Fruit fly (Drosophila melanogaster) whole organism, embryonic: ENCODE measurements around the gene CAH4.

Experiments used
- Atf6 ChIP-seq: fragments of 200-800 bp; sonication (Bioruptor generic); IDR thresholded peaks from 2 replicates; pipeline ENCODE4 v1.3.6; 2022; ENCODE audit warnings: missing biosample characterization, missing genetic modification characterization
- Awh ChIP-seq: fragments of 200-800 bp; sonication (Bioruptor generic); IDR thresholded peaks from 2 replicates; pipeline ENCODE4, ENCODE4 v1.3.6; 2022; ENCODE audit warnings: missing biosample characterization, missing genetic modification characterization
- B-H2 ChIP-seq: fragments of 200-800 bp; sonication (Bioruptor generic); optimal IDR thresholded peaks from 2 replicates; lab custom pipeline; 2018; ENCODE audit warnings: missing biosample characterization, mild to moderate bottlenecking, missing genetic modification characterization
- CG10366 ChIP-seq: fragments of 200-800 bp; sonication (Bioruptor generic); IDR thresholded peaks from 2 replicates; pipeline ENCODE4 v1.3.6; 2022; ENCODE audit warnings: missing biosample characterization, missing genetic modification characterization
- CG10654 ChIP-seq: fragments of 200-800 bp; sonication (Bioruptor generic); optimal IDR thresholded peaks from 2 replicates; lab custom pipeline; 2016; ENCODE audit warnings: missing biosample characterization, missing genetic modification characterization
- CG10959 ChIP-seq: fragments of 200-800 bp; sonication (Bioruptor generic); IDR thresholded peaks from 2 replicates; pipeline ENCODE4 v1.3.6; 2022; ENCODE audit warnings: missing biosample characterization, missing genetic modification characterization
- CG11723 ChIP-seq: fragments of 200-800 bp; sonication (Bioruptor generic); optimal IDR thresholded peaks from 2 replicates; lab custom pipeline; 2017; ENCODE audit warnings: missing biosample characterization, mild to moderate bottlenecking, missing genetic modification characterization
- CG12236 ChIP-seq: fragments of 200-800 bp; sonication (Bioruptor generic); optimal IDR thresholded peaks from 2 replicates; lab custom pipeline; 2016; ENCODE audit warnings: missing biosample characterization, missing genetic modification characterization
- CG12391 ChIP-seq: fragments of 200-800 bp; sonication (Bioruptor generic); optimal IDR thresholded peaks from 3 replicates; lab custom pipeline; 2018; ENCODE audit warnings: missing biosample characterization, mild to moderate bottlenecking, missing genetic modification characterization, moderate library complexity
- CG14014 ChIP-seq: fragments of 200-800 bp; sonication (Bioruptor generic); IDR thresholded peaks from 2 replicates; pipeline ENCODE4 v1.3.6; 2022; ENCODE audit warnings: missing biosample characterization, missing genetic modification characterization
- CG14441 ChIP-seq: fragments of 200-800 bp; sonication (Bioruptor generic); IDR thresholded peaks from 2 replicates; pipeline ENCODE4 v1.3.6; 2022; ENCODE audit warnings: missing biosample characterization, missing genetic modification characterization
- CG15479 ChIP-seq: fragments of 200-800 bp; sonication (Bioruptor generic); optimal IDR thresholded peaks from 3 replicates; lab custom pipeline; 2019; ENCODE audit warnings: missing biosample characterization, mild to moderate bottlenecking, missing genetic modification characterization, moderate library complexity
- CG1602 ChIP-seq: fragments of 200-800 bp; sonication (Bioruptor generic); optimal IDR thresholded peaks from 3 replicates; lab custom pipeline; 2016; ENCODE audit warnings: missing biosample characterization, missing genetic modification characterization
- CG16815 ChIP-seq: fragments of 200-800 bp; sonication (Bioruptor generic); optimal IDR thresholded peaks from 3 replicates; lab custom pipeline; 2017; ENCODE audit warnings: missing biosample characterization, mild to moderate bottlenecking, missing genetic modification characterization
- CG16863 ChIP-seq: fragments of 200-800 bp; sonication (Bioruptor generic); optimal IDR thresholded peaks from 3 replicates; lab custom pipeline; 2016; ENCODE audit warnings: missing biosample characterization, missing genetic modification characterization
- CG17186 ChIP-seq: fragments of 200-800 bp; sonication (Bioruptor generic); optimal IDR thresholded peaks from 3 replicates; lab custom pipeline; 2017; ENCODE audit warnings: missing biosample characterization, missing genetic modification reagents, missing genetic modification characterization
- CG3281 ChIP-seq: fragments of 200-800 bp; sonication (Bioruptor generic); optimal IDR thresholded peaks from 3 replicates; lab custom pipeline; 2017; ENCODE audit warnings: missing biosample characterization, mild to moderate bottlenecking, missing genetic modification characterization
- CG3838 ChIP-seq: fragments of 200-800 bp; sonication (Bioruptor generic); optimal IDR thresholded peaks from 3 replicates; lab custom pipeline; 2016; ENCODE audit warnings: missing biosample characterization, missing genetic modification characterization
- CG5245 ChIP-seq: fragments of 200-800 bp; sonication (Bioruptor generic); optimal IDR thresholded peaks from 3 replicates; lab custom pipeline; 2016; ENCODE audit warnings: missing biosample characterization, missing genetic modification characterization
- CG7357 ChIP-seq: fragments of 200-800 bp; sonication (Bioruptor generic); IDR thresholded peaks from 3 replicates; pipeline ENCODE4 v1.3.6; 2022; ENCODE audit warnings: missing biosample characterization, missing genetic modification characterization
- CG7928 ChIP-seq: fragments of 200-800 bp; sonication (Bioruptor generic); optimal IDR thresholded peaks from 2 replicates; lab custom pipeline; 2017; ENCODE audit warnings: missing biosample characterization, mild to moderate bottlenecking, missing genetic modification characterization
- CkIIα-i1 ChIP-seq: fragments of 200-800 bp; sonication (Bioruptor generic); IDR thresholded peaks from 2 replicates; pipeline ENCODE4 v1.3.6; 2022; ENCODE audit warnings: missing biosample characterization, missing genetic modification characterization
- Ets97D ChIP-seq: fragments of 200-800 bp; sonication (Bioruptor generic); optimal IDR thresholded peaks from 3 replicates; lab custom pipeline; 2016; ENCODE audit warnings: missing biosample characterization, missing genetic modification characterization
- GATAe ChIP-seq: fragments of 200-800 bp; sonication (Bioruptor generic); conservative IDR thresholded peaks from 2 replicates; pipeline ENCODE4 v1.3.6; 2022; ENCODE audit warnings: missing biosample characterization, missing genetic modification characterization
- H15 ChIP-seq: fragments of 200-800 bp; sonication (Bioruptor generic); IDR thresholded peaks from 3 replicates; pipeline ENCODE4 v1.3.6; 2022; ENCODE audit warnings: missing biosample characterization, missing genetic modification characterization
- Hmx ChIP-seq: fragments of 200-800 bp; sonication (Bioruptor generic); optimal IDR thresholded peaks from 2 replicates; lab custom pipeline; 2016; ENCODE audit warnings: missing biosample characterization, missing genetic modification characterization
- Mrtf ChIP-seq: fragments of 200-800 bp; sonication (Bioruptor generic); IDR thresholded peaks from 3 replicates; pipeline ENCODE4 v1.3.6; 2022; ENCODE audit warnings: missing biosample characterization, missing genetic modification characterization
- Myb ChIP-seq: fragments of 200-800 bp; sonication (Bioruptor generic); optimal IDR thresholded peaks from 2 replicates; lab custom pipeline; 2016; ENCODE audit warnings: missing biosample characterization, missing genetic modification characterization
- NK7.1 ChIP-seq: fragments of 200-800 bp; sonication (Bioruptor generic); optimal IDR thresholded peaks from 3 replicates; lab custom pipeline; 2016; ENCODE audit warnings: missing biosample characterization, missing genetic modification characterization
- Nf-YB ChIP-seq: fragments of 200-800 bp; sonication (Bioruptor generic); optimal IDR thresholded peaks from 3 replicates; lab custom pipeline; 2019; ENCODE audit warnings: missing biosample characterization, mild to moderate bottlenecking, missing genetic modification characterization, moderate library complexity
- Rfx ChIP-seq: fragments of 200-800 bp; sonication (Bioruptor generic); IDR thresholded peaks from 2 replicates; pipeline ENCODE4 v1.3.6; 2022; ENCODE audit warnings: missing biosample characterization, missing genetic modification characterization
- Stat92E ChIP-seq, 3 experiments: fragments of >200 bp in 2 of 3; fragments of 200-800 bp in 1 of 3; sonication (Bioruptor generic) in 1 of 3; optimal IDR thresholded peaks; 2 replicates each; lab custom pipeline; 2017 to 2019; ENCODE audit warnings: missing biosample characterization in 3 of 3, missing genetic modification characterization in 3 of 3, mild to moderate bottlenecking in 1 of 3, moderate library complexity in 1 of 3
- Xbp1 ChIP-seq: fragments of 200-800 bp; sonication (Bioruptor generic); optimal IDR thresholded peaks from 3 replicates; lab custom pipeline; 2016; ENCODE audit warnings: missing biosample characterization, mild to moderate bottlenecking, missing genetic modification characterization
- ac ChIP-seq: fragments of 200-800 bp; sonication (Bioruptor generic); optimal IDR thresholded peaks from 3 replicates; lab custom pipeline; 2017; ENCODE audit warnings: missing biosample characterization, mild to moderate bottlenecking, missing genetic modification characterization
- ash1 ChIP-seq: fragments of 200-800 bp; sonication (Bioruptor generic); optimal IDR thresholded peaks from 2 replicates; lab custom pipeline; 2018; ENCODE audit warnings: missing biosample characterization, mild to moderate bottlenecking, missing genetic modification characterization
- bab2 ChIP-seq: fragments of 200-800 bp; sonication (Bioruptor generic); optimal IDR thresholded peaks from 2 replicates; lab custom pipeline; 2016; ENCODE audit warnings: missing biosample characterization, missing genetic modification characterization
- br ChIP-seq: fragments of >200 bp; optimal IDR thresholded peaks from 2 replicates; lab custom pipeline; 2017
- btn ChIP-seq: fragments of 200-800 bp; sonication (Bioruptor generic); optimal IDR thresholded peaks from 2 replicates; lab custom pipeline; 2016; ENCODE audit warnings: missing biosample characterization, missing genetic modification characterization
- chif ChIP-seq, 2 experiments: fragments of 200-800 bp; sonication (Bioruptor generic); optimal IDR thresholded peaks; 3 replicates each; lab custom pipeline; 2016; ENCODE audit warnings: missing biosample characterization in 2 of 2, missing genetic modification characterization in 2 of 2
- disco-r ChIP-seq: fragments of 200-800 bp; sonication (Bioruptor generic); optimal IDR thresholded peaks from 2 replicates; lab custom pipeline; 2016; ENCODE audit warnings: missing biosample characterization, missing genetic modification characterization
- dm ChIP-seq: fragments of 200-800 bp; sonication (Bioruptor generic); optimal IDR thresholded peaks from 3 replicates; lab custom pipeline; 2016; ENCODE audit warnings: missing biosample characterization, missing genetic modification characterization
- grn ChIP-seq: fragments of 200-800 bp; sonication (Bioruptor generic); optimal IDR thresholded peaks from 3 replicates; lab custom pipeline; 2017; ENCODE audit warnings: missing biosample characterization, missing genetic modification characterization
- oc ChIP-seq: fragments of 200-800 bp; sonication (Bioruptor generic); optimal IDR thresholded peaks from 2 replicates; lab custom pipeline; 2018; ENCODE audit warnings: missing biosample characterization, mild to moderate bottlenecking, missing genetic modification characterization, moderate library complexity
- pnt ChIP-seq: fragments of 200-800 bp; sonication (Bioruptor generic); optimal IDR thresholded peaks from 3 replicates; lab custom pipeline; 2016; ENCODE audit warnings: missing biosample characterization, missing genetic modification characterization
- sug ChIP-seq: fragments of 200-800 bp; optimal IDR thresholded peaks from 2 replicates; lab custom pipeline; 2019; ENCODE audit warnings: missing biosample characterization, mild to moderate bottlenecking, missing genetic modification characterization, moderate library complexity
- vvl ChIP-seq: fragments of 200-800 bp; sonication (Bioruptor generic); IDR thresholded peaks from 2 replicates; pipeline ENCODE4 v1.3.6; 2022; ENCODE audit warnings: missing biosample characterization, missing genetic modification characterization
- wdn ChIP-seq: fragments of 200-800 bp; sonication (Bioruptor generic); IDR thresholded peaks from 2 replicates; pipeline ENCODE4 v1.3.6; 2022; ENCODE audit warnings: missing biosample characterization, missing genetic modification characterization
- wor ChIP-seq: fragments of 200-800 bp; sonication (Bioruptor generic); IDR thresholded peaks from 2 replicates; pipeline ENCODE4 v1.3.6; 2022; ENCODE audit warnings: missing biosample characterization, missing genetic modification characterization
- z ChIP-seq: fragments of 200-800 bp; sonication (Bioruptor generic); IDR thresholded peaks from 3 replicates; pipeline ENCODE4 v1.3.6; 2022; ENCODE audit warnings: missing biosample characterization, missing genetic modification characterization
- zen2 ChIP-seq: fragments of 200-800 bp; sonication (Bioruptor generic); IDR thresholded peaks from 3 replicates; pipeline ENCODE4 v1.3.6; 2022; ENCODE audit warnings: missing biosample characterization, missing genetic modification characterization; ENCODE audit not compliant: partially characterized antibody

CAH4 gene

dm6 chr3R:24810844-24811625 is 46.3 kb downstream of the CAH4 start (continued):
- TF ChIP-seq CG10366 (GFP tag; lab: Robert Waterston, UW) = peak; percentile 89
- peak; percentile 41; the same call in 1 of the 2 replicates for TF ChIP-seq GATAe (GFP tag; lab: Robert Waterston, UW)
- TF ChIP-seq Nf-YB (GFP tag; lab: Kevin White, UChicago) = peak; percentile 63
- TF ChIP-seq CG16815 (GFP tag; lab: Kevin White, UChicago) = peak; percentile 60
- peak; percentile 70 for TF ChIP-seq CG1602 (GFP tag; lab: Kevin White, UChicago)
- TF ChIP-seq dm (GFP tag; lab: Kevin White, UChicago) = peak; percentile 71
- TF ChIP-seq Awh (GFP tag; lab: Robert Waterston, UW) = peak; percentile 86
- peak; percentile 70 for TF ChIP-seq pnt (GFP tag; lab: Kevin White, UChicago)
- TF ChIP-seq disco-r (GFP tag; lab: Kevin White, UChicago) = peak; percentile 54
- peak; percentile 75 to 82 for TF ChIP-seq chif (GFP tag; optimal IDR thresholded peaks at IDR 0.05; lab: Kevin White, UChicago)
- peak; percentile 82 for TF ChIP-seq ash1 (GFP tag; lab: Kevin White, UChicago)
- no peak for TF ChIP-seq CG15479 (GFP tag; lab: Kevin White, UChicago)
- peak; percentile 74 for TF ChIP-seq wor (GFP tag; lab: Robert Waterston, UW)
- TF ChIP-seq CG5245 (GFP tag; lab: Kevin White, UChicago) = peak; percentile 87
- peak; percentile 95 for TF ChIP-seq vvl (GFP tag; lab: Robert Waterston, UW)
- TF ChIP-seq z = 0 out of 3 replicates have a peak, but pooled peaks have one; percentile 18
- TF ChIP-seq CkIIα-i1 = 0 out of 2 replicates have a peak, but pooled peaks have one; percentile 24
- peak; percentile 91 for TF ChIP-seq CG14441
- TF ChIP-seq wdn (GFP tag; lab: Robert Waterston, UW) = peak; percentile 81
- peak; percentile 91 for TF ChIP-seq Xbp1
- peak; percentile 58; the same call in 1 of the 2 replicates for TF ChIP-seq CG10959 (GFP tag; lab: Robert Waterston, UW)
- TF ChIP-seq CG3838 (GFP tag; lab: Kevin White, UChicago) = peak; percentile 42
- TF ChIP-seq br = no peak
- peak; percentile 69 for TF ChIP-seq CG7928 (GFP tag; lab: Kevin White, UChicago)
- peak; percentile 94 for TF ChIP-seq Atf6 (GFP tag; lab: Robert Waterston, UW)
- TF ChIP-seq sug (tag; lab: Kevin White, UChicago) = peak; percentile 76
- peak; percentile 76 for TF ChIP-seq Ets97D (GFP tag; lab: Kevin White, UChicago)
- peak; percentile 79 for TF ChIP-seq CG7357 (GFP tag; lab: Robert Waterston, UW)
- TF ChIP-seq Myb (GFP tag; lab: Kevin White, UChicago) = peak; percentile 75
- peak; percentile 3 for TF ChIP-seq Hmx (GFP tag; lab: Kevin White, UChicago)
- TF ChIP-seq btn = peak; percentile 73
- peak; percentile 86 for TF ChIP-seq bab2 (GFP tag; lab: Kevin White, UChicago)
- TF ChIP-seq NK7.1 = peak; percentile 67
- peak; percentile 30 for TF ChIP-seq ac
- TF ChIP-seq grn (GFP tag; lab: Kevin White, UChicago) = peak; percentile 10
- peak in 1 of 3 experiments; percentile 6 for TF ChIP-seq Stat92E (GFP tag; optimal IDR thresholded peaks at IDR 0.05; lab: Kevin White, UChicago)
- peak; percentile 86 for TF ChIP-seq H15 (GFP tag; lab: Robert Waterston, UW)
- TF ChIP-seq CG3281 = peak; percentile 88
- peak; percentile 81 for TF ChIP-seq CG11723 (GFP tag; lab: Kevin White, UChicago)
- peak; percentile 85 for TF ChIP-seq CG16863
- peak; percentile 52 for TF ChIP-seq CG12236 (GFP tag; lab: Kevin White, UChicago)
- peak; percentile 67 for TF ChIP-seq CG10654 (GFP tag; lab: Kevin White, UChicago)
- TF ChIP-seq B-H2 (GFP tag; lab: Kevin White, UChicago) = peak; percentile 80
- peak; percentile 89 for TF ChIP-seq Mrtf (GFP tag; lab: Robert Waterston, UW)
- TF ChIP-seq Rfx = peak; percentile 95
- TF ChIP-seq CG14014 (GFP tag; lab: Robert Waterston, UW) = peak; percentile 93
- peak; percentile 33 for TF ChIP-seq CG17186
- no peak for TF ChIP-seq zen2 (GFP tag; lab: Robert Waterston, UW)
- peak; percentile 89 for TF ChIP-seq oc (tag; lab: Kevin White, UChicago)
- peak; percentile 85 for TF ChIP-seq CG12391 (tag; lab: Kevin White, UChicago)
